Fruit fly (Drosophila melanogaster) whole organism, embryonic: ENCODE results near the gene nst.

ENCODE experiments used
- Adf1 ChIP-seq: fragments of 200-800 bp; sonication (Bioruptor generic); IDR thresholded peaks from 2 replicates; pipeline ENCODE4 v1.3.6; 2022; ENCODE audit warnings: missing biosample characterization, missing genetic modification characterization
- Bdp1 ChIP-seq: fragments of 200-800 bp; sonication (Bioruptor generic); optimal IDR thresholded peaks from 3 replicates; lab custom pipeline; 2016; ENCODE audit warnings: missing biosample characterization, missing genetic modification characterization
- CG11085 ChIP-seq: fragments of 200-800 bp; sonication (Bioruptor generic); IDR thresholded peaks from 2 replicates; pipeline ENCODE4 v1.3.6; 2022; ENCODE audit warnings: missing biosample characterization, missing genetic modification characterization
- CG15269 ChIP-seq: fragments of 200-800 bp; sonication (Bioruptor generic); optimal IDR thresholded peaks from 2 replicates; lab custom pipeline; 2018; ENCODE audit warnings: missing biosample characterization, mild to moderate bottlenecking, missing genetic modification characterization, moderate library complexity
- CG1792 ChIP-seq: fragments of 200-800 bp; sonication (Bioruptor generic); optimal IDR thresholded peaks from 2 replicates; lab custom pipeline; 2016; ENCODE audit warnings: missing biosample characterization, missing genetic modification characterization
- CG31441 ChIP-seq: fragments of 200-800 bp; sonication (Bioruptor generic); IDR thresholded peaks from 2 replicates; pipeline ENCODE4 v1.3.6; 2022; ENCODE audit warnings: missing biosample characterization, missing genetic modification characterization
- CG3847 ChIP-seq: fragments of 200-800 bp; sonication (Bioruptor generic); IDR thresholded peaks from 2 replicates; pipeline ENCODE4 v1.3.6; 2022; ENCODE audit warnings: missing biosample characterization, missing genetic modification characterization
- CG4328 ChIP-seq: fragments of 200-800 bp; sonication (Bioruptor generic); optimal IDR thresholded peaks from 3 replicates; lab custom pipeline; 2017; ENCODE audit warnings: missing biosample characterization, missing genetic modification reagents, missing genetic modification characterization
- CG5953 ChIP-seq: fragments of 200-800 bp; sonication (Bioruptor generic); IDR thresholded peaks from 2 replicates; pipeline ENCODE4 v1.3.6; 2022; ENCODE audit warnings: missing biosample characterization, missing genetic modification characterization
- CG6854 ChIP-seq: fragments of 200-800 bp; sonication (Bioruptor generic); optimal IDR thresholded peaks from 3 replicates; lab custom pipeline; 2017; ENCODE audit warnings: missing biosample characterization, mild to moderate bottlenecking, missing genetic modification characterization
- CG7271 ChIP-seq: fragments of 200-800 bp; sonication (Bioruptor generic); optimal IDR thresholded peaks from 2 replicates; lab custom pipeline; 2018; ENCODE audit warnings: missing biosample characterization, mild to moderate bottlenecking, missing genetic modification characterization, moderate library complexity
- CG7839 ChIP-seq: fragments of 200-800 bp; sonication (Bioruptor generic); optimal IDR thresholded peaks from 3 replicates; lab custom pipeline; 2018; ENCODE audit warnings: missing biosample characterization, mild to moderate bottlenecking, missing genetic modification characterization, moderate library complexity
- CG7963 ChIP-seq: fragments of 200-800 bp; sonication (Bioruptor generic); IDR thresholded peaks from 3 replicates; pipeline ENCODE4 v1.3.6; 2022; ENCODE audit warnings: missing biosample characterization, missing genetic modification characterization; ENCODE audit not compliant: partially characterized antibody
- CG9437 ChIP-seq: fragments of 200-800 bp; sonication (Bioruptor generic); optimal IDR thresholded peaks from 2 replicates; lab custom pipeline; 2018; ENCODE audit warnings: missing biosample characterization, mild to moderate bottlenecking, missing genetic modification characterization
- Chrac-16 ChIP-seq: fragments of 200-800 bp; sonication (Bioruptor generic); optimal IDR thresholded peaks from 3 replicates; lab custom pipeline; 2016; ENCODE audit warnings: missing biosample characterization, missing genetic modification characterization
- D ChIP-seq, 2 experiments: fragments of 200-800 bp in 1 of 2; fragments of >200 bp in 1 of 2; sonication (Bioruptor generic) in 1 of 2; optimal IDR thresholded peaks; 2 replicates in 1 of 2; 3 replicates in 1 of 2; lab custom pipeline; 2017; ENCODE audit warnings: mild to moderate bottlenecking in 1 of 2, missing biosample characterization in 1 of 2, missing genetic modification characterization in 1 of 2, missing genetic modification reagents in 1 of 2
- Deaf1 ChIP-seq: fragments of 200-800 bp; optimal IDR thresholded peaks from 3 replicates; lab custom pipeline; 2019; ENCODE audit warnings: missing biosample characterization, mild to moderate bottlenecking, missing genetic modification characterization, moderate library complexity
- Dfd ChIP-seq, 2 experiments: fragments of >200 bp; optimal IDR thresholded peaks; 2 replicates each; lab custom pipeline; 2017; ENCODE audit warnings: missing biosample characterization in 2 of 2, missing genetic modification characterization in 2 of 2
- Dip3 ChIP-seq: fragments of 200-800 bp; sonication (Bioruptor generic); optimal IDR thresholded peaks from 3 replicates; lab custom pipeline; 2016; ENCODE audit warnings: missing biosample characterization, missing genetic modification characterization
- Fer2 ChIP-seq: fragments of 200-800 bp; sonication (Bioruptor generic); optimal IDR thresholded peaks from 2 replicates; lab custom pipeline; 2018; ENCODE audit warnings: missing biosample characterization, mild to moderate bottlenecking, missing genetic modification characterization, moderate library complexity
- HLH3B ChIP-seq: fragments of 200-800 bp; sonication (Bioruptor generic); IDR thresholded peaks from 2 replicates; pipeline ENCODE4 v1.3.6; 2022; ENCODE audit warnings: missing biosample characterization, missing genetic modification characterization
- HLH4C ChIP-seq: fragments of 200-800 bp; sonication (Bioruptor generic); IDR thresholded peaks from 3 replicates; pipeline ENCODE4 v1.3.6; 2022; ENCODE audit warnings: missing biosample characterization, missing genetic modification characterization; ENCODE audit not compliant: partially characterized antibody
- Sox100B ChIP-seq: fragments of 200-800 bp; sonication (Bioruptor generic); optimal IDR thresholded peaks from 3 replicates; lab custom pipeline; 2018; ENCODE audit warnings: missing biosample characterization, mild to moderate bottlenecking, missing genetic modification characterization
- ase ChIP-seq: fragments of 200-800 bp; sonication (Bioruptor generic); IDR thresholded peaks from 3 replicates; pipeline ENCODE4 v1.3.6; 2022; ENCODE audit warnings: missing biosample characterization, missing genetic modification characterization
- bbx ChIP-seq: fragments of 200-800 bp; sonication (Bioruptor generic); IDR thresholded peaks from 2 replicates; pipeline ENCODE4 v1.3.6; 2022; ENCODE audit warnings: missing biosample characterization, missing genetic modification characterization; ENCODE audit not compliant: partially characterized antibody
- bcd ChIP-seq: fragments of 200-800 bp; sonication (Bioruptor generic); optimal IDR thresholded peaks from 2 replicates; lab custom pipeline; 2017; ENCODE audit warnings: missing biosample characterization, mild to moderate bottlenecking, missing genetic modification characterization
- bsh ChIP-seq, 2 experiments: fragments of 200-800 bp; sonication (Bioruptor generic); optimal IDR thresholded peaks; 2 replicates each; lab custom pipeline; 2017 to 2018; ENCODE audit warnings: mild to moderate bottlenecking in 2 of 2, missing biosample characterization in 2 of 2, missing genetic modification characterization in 2 of 2, moderate library complexity in 1 of 2
- btn ChIP-seq: fragments of 200-800 bp; sonication (Bioruptor generic); optimal IDR thresholded peaks from 2 replicates; lab custom pipeline; 2016; ENCODE audit warnings: missing biosample characterization, missing genetic modification characterization
- dati ChIP-seq: fragments of 200-800 bp; sonication (Bioruptor generic); IDR thresholded peaks from 2 replicates; pipeline ENCODE4 v1.3.6; 2022; ENCODE audit warnings: missing biosample characterization, missing genetic modification characterization
- fu2 ChIP-seq: fragments of 200-800 bp; sonication (Bioruptor generic); optimal IDR thresholded peaks from 2 replicates; lab custom pipeline; 2016; ENCODE audit warnings: missing biosample characterization, missing genetic modification characterization
- gem ChIP-seq: fragments of 200-800 bp; sonication (Bioruptor generic); optimal IDR thresholded peaks from 2 replicates; lab custom pipeline; 2019; ENCODE audit warnings: missing biosample characterization, mild to moderate bottlenecking, missing genetic modification characterization, moderate library complexity
- hbn ChIP-seq: fragments of 200-800 bp; sonication (Bioruptor generic); IDR thresholded peaks from 2 replicates; pipeline ENCODE4 v1.3.6; 2022; ENCODE audit warnings: missing biosample characterization, missing genetic modification characterization; ENCODE audit not compliant: partially characterized antibody
- insv ChIP-seq, 2 experiments: fragments of 200-800 bp; sonication (Bioruptor generic); optimal IDR thresholded peaks; 3 replicates each; lab custom pipeline; 2016 to 2018; ENCODE audit warnings: missing biosample characterization in 2 of 2, missing genetic modification characterization in 2 of 2
- jumu ChIP-seq: fragments of 200-800 bp; sonication (Bioruptor generic); optimal IDR thresholded peaks from 3 replicates; lab custom pipeline; 2016; ENCODE audit warnings: missing biosample characterization, missing genetic modification characterization
- kni ChIP-seq: fragments of 200-800 bp; sonication (Bioruptor generic); optimal IDR thresholded peaks from 3 replicates; lab custom pipeline; 2017; ENCODE audit warnings: mild to moderate bottlenecking, missing biosample characterization, missing genetic modification reagents, missing genetic modification characterization
- nom ChIP-seq: fragments of 200-800 bp; sonication (Bioruptor generic); optimal IDR thresholded peaks from 2 replicates; lab custom pipeline; 2017; ENCODE audit warnings: missing biosample characterization, missing genetic modification characterization, mild to moderate bottlenecking, moderate library complexity, missing genetic modification reagents
- oc ChIP-seq: fragments of 200-800 bp; sonication (Bioruptor generic); optimal IDR thresholded peaks from 2 replicates; lab custom pipeline; 2018; ENCODE audit warnings: missing biosample characterization, mild to moderate bottlenecking, missing genetic modification characterization, moderate library complexity
- onecut ChIP-seq: fragments of 200-800 bp; sonication (Bioruptor generic); IDR thresholded peaks from 2 replicates; pipeline ENCODE4 v1.3.6; 2022; ENCODE audit warnings: missing biosample characterization, missing genetic modification characterization
- org-1 ChIP-seq: fragments of 200-800 bp; sonication (Bioruptor generic); optimal IDR thresholded peaks from 2 replicates; lab custom pipeline; 2017; ENCODE audit warnings: missing biosample characterization, missing genetic modification characterization
- pfk ChIP-seq: fragments of 200-800 bp; sonication (Bioruptor generic); optimal IDR thresholded peaks from 2 replicates; lab custom pipeline; 2018; ENCODE audit warnings: missing biosample characterization, mild to moderate bottlenecking, missing genetic modification characterization, moderate library complexity
- pho ChIP-seq: fragments of 200-800 bp; sonication (Bioruptor generic); optimal IDR thresholded peaks from 2 replicates; lab custom pipeline; 2016; ENCODE audit warnings: missing biosample characterization, missing genetic modification characterization
- pita ChIP-seq: fragments of 200-800 bp; sonication (Bioruptor generic); optimal IDR thresholded peaks from 2 replicates; lab custom pipeline; 2017; ENCODE audit warnings: missing biosample characterization, mild to moderate bottlenecking, missing genetic modification characterization
- scrt ChIP-seq: fragments of 200-800 bp; sonication (Bioruptor generic); optimal IDR thresholded peaks from 2 replicates; lab custom pipeline; 2018; ENCODE audit warnings: missing biosample characterization, mild to moderate bottlenecking, missing genetic modification characterization, moderate library complexity
- sr ChIP-seq: fragments of 200-800 bp; sonication (Bioruptor generic); IDR thresholded peaks from 3 replicates; pipeline ENCODE4 v1.3.6; 2022; ENCODE audit warnings: missing biosample characterization, missing genetic modification characterization
- tap ChIP-seq: fragments of 200-800 bp; optimal IDR thresholded peaks from 3 replicates; lab custom pipeline; 2019; ENCODE audit warnings: missing biosample characterization, mild to moderate bottlenecking, missing genetic modification characterization, moderate library complexity
- trh ChIP-seq: fragments of 200-800 bp; sonication (Bioruptor generic); optimal IDR thresholded peaks from 2 replicates; lab custom pipeline; 2016; ENCODE audit warnings: missing biosample characterization, missing genetic modification characterization
- unpg ChIP-seq: fragments of 200-800 bp; sonication (Bioruptor generic); optimal IDR thresholded peaks from 3 replicates; lab custom pipeline; 2018; ENCODE audit warnings: missing biosample characterization, mild to moderate bottlenecking, missing genetic modification characterization, moderate library complexity
- wdn ChIP-seq: fragments of 200-800 bp; sonication (Bioruptor generic); IDR thresholded peaks from 2 replicates; pipeline ENCODE4 v1.3.6; 2022; ENCODE audit warnings: missing biosample characterization, missing genetic modification characterization
- zen ChIP-seq: fragments of 200-800 bp; sonication (Bioruptor generic); optimal IDR thresholded peaks from 3 replicates; lab custom pipeline; 2018; ENCODE audit warnings: missing biosample characterization, mild to moderate bottlenecking, missing genetic modification characterization, moderate library complexity

Gene nst

DNA sequence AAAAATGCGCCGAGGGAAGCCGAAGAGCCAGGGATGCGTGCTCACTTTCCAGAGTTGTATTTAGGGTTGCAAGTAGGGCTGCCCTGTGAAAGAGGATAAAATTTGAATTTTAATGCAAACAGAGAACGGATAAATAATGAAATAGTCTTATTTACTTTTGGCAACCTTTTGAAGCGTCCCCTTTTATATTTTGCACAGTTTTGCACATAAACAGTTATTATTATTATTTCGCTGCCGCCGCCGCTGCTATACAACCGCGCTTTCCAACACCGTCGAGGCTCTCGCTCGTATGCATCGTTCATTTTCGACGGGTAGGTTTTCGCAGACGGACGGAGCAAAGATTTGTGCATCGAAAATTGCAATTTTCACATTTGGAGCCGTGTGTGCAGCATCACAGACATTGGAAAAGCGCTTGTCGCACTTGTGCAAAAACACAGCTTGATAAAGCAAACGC is 15.2 kb downstream of the nst start, which contains the start of the genes sti and tral:
Gene sti, minus strand, starts transcription at position 54 of the 454 bp plus-strand sequence.
Gene tral, plus strand, starts transcription at position 298 of the 454 bp plus-strand sequence.
- peak; percentile 61 for TF ChIP-seq CG9437 (GFP tag; lab: Kevin White, UChicago)
- TF ChIP-seq hbn (GFP tag; lab: Robert Waterston, UW): no peak
- TF ChIP-seq jumu (GFP tag; lab: Kevin White, UChicago): peak; percentile 97
- peak; percentile 83; the same call in 1 of the 2 replicates for TF ChIP-seq CG31441 (GFP tag; lab: Robert Waterston, UW)
- peak; percentile 89 for TF ChIP-seq bcd (GFP tag; lab: Kevin White, UChicago)
- TF ChIP-seq HLH4C: no peak
- TF ChIP-seq CG15269: peak; percentile 80
- TF ChIP-seq Dfd (GFP tag; optimal IDR thresholded peaks at IDR 0.05; lab: Kevin White, UChicago): no peak
- peak; percentile 23 to 76 for TF ChIP-seq bsh (GFP tag; optimal IDR thresholded peaks at IDR 0.05; lab: Kevin White, UChicago)
- TF ChIP-seq bbx (GFP tag; lab: Robert Waterston, UW): peak; percentile 24; the same call in 1 of the 2 replicates
- peak; percentile 54 for TF ChIP-seq pfk (GFP tag; lab: Kevin White, UChicago)
- TF ChIP-seq pita (GFP tag; lab: Kevin White, UChicago): no peak
- peak; percentile 95 for TF ChIP-seq Dip3 (GFP tag; lab: Kevin White, UChicago)
- peak; percentile 82 for TF ChIP-seq zen
- TF ChIP-seq gem: peak; percentile 88
- peak; percentile 92 for TF ChIP-seq Chrac-16
- no peak for TF ChIP-seq oc (tag; lab: Kevin White, UChicago)
- TF ChIP-seq wdn (GFP tag; lab: Robert Waterston, UW): peak; percentile 64
- no peak for TF ChIP-seq CG7963 (GFP tag; lab: Robert Waterston, UW)
- TF ChIP-seq CG3847: peak; percentile 91
- peak; percentile 33 for TF ChIP-seq D (optimal IDR thresholded peaks at IDR 0.05; lab: Kevin White, UChicago)
- TF ChIP-seq D (GFP tag; optimal IDR thresholded peaks at IDR 0.05; lab: Kevin White, UChicago): peak; percentile 64
- peak; percentile 78 for TF ChIP-seq ase
- peak; percentile 52 for TF ChIP-seq org-1 (GFP tag; lab: Kevin White, UChicago)
- TF ChIP-seq Sox100B (GFP tag; lab: Kevin White, UChicago): peak; percentile 77
- TF ChIP-seq Bdp1 (GFP tag; lab: Kevin White, UChicago): peak; percentile 84
- TF ChIP-seq kni (GFP tag; lab: Kevin White, UChicago): peak; percentile 83
- peak; percentile 74 for TF ChIP-seq btn (GFP tag; lab: Kevin White, UChicago)
- peak; percentile 81 for TF ChIP-seq CG11085 (GFP tag; lab: Robert Waterston, UW)
- TF ChIP-seq insv (GFP tag; optimal IDR thresholded peaks at IDR 0.05; lab: Kevin White, UChicago): peak in 1 of 2 experiments; percentile 74
- TF ChIP-seq CG5953: peak; percentile 57; the same call in 1 of the 2 replicates
- TF ChIP-seq CG1792 (GFP tag; lab: Kevin White, UChicago): peak; percentile 84
- peak; percentile 91 for TF ChIP-seq CG4328 (GFP tag; lab: Kevin White, UChicago)
- no peak for TF ChIP-seq tap (tag; lab: Kevin White, UChicago)
- TF ChIP-seq pho: peak; percentile 95
- peak; percentile 81 for TF ChIP-seq unpg (GFP tag; lab: Kevin White, UChicago)
- peak; percentile 45 for TF ChIP-seq CG7271 (tag; lab: Kevin White, UChicago)
- TF ChIP-seq fu2: peak; percentile 94
- TF ChIP-seq scrt (GFP tag; lab: Kevin White, UChicago): peak; percentile 68
- peak; percentile 93 for TF ChIP-seq Adf1 (GFP tag; lab: Robert Waterston, UW)
- peak; percentile 76 for TF ChIP-seq Deaf1 (tag; lab: Kevin White, UChicago)
- TF ChIP-seq nom (GFP tag; lab: Kevin White, UChicago): peak; percentile 51
- TF ChIP-seq CG6854 (GFP tag; lab: Kevin White, UChicago): peak; percentile 58
- TF ChIP-seq dati (GFP tag; lab: Robert Waterston, UW): 0 out of 2 replicates have a peak, but pooled peaks have one; percentile 40
- peak; percentile 75 for TF ChIP-seq CG7839
- TF ChIP-seq HLH3B (GFP tag; lab: Robert Waterston, UW): peak; percentile 80
- TF ChIP-seq sr (GFP tag; lab: Robert Waterston, UW): peak; percentile 39; the same call in 1 of the 3 replicates
- peak; percentile 89 for TF ChIP-seq Fer2
- TF ChIP-seq onecut (GFP tag; lab: Robert Waterston, UW): peak; percentile 46
- TF ChIP-seq trh (GFP tag; lab: Kevin White, UChicago): peak; percentile 83
